Worm (Caenorhabditis elegans) whole organism, late embryonic: ENCODE measurements around the gene ugt-41.

Source experiments
- C08G9.2 ChIP-seq: sonication (generic microtip); optimal IDR thresholded peaks from 2 replicates; lab custom pipeline; 2016; ENCODE audit warnings: mild to moderate bottlenecking, missing genetic modification characterization, moderate library complexity, missing compliant biosample characterization
- C38D4.7 ChIP-seq: fragments of 200-800 bp; sonication (Bioruptor generic); optimal IDR thresholded peaks from 2 replicates; lab custom pipeline; 2018; ENCODE audit warnings: mild to moderate bottlenecking, missing genetic modification characterization, moderate library complexity, missing compliant biosample characterization
- K09A11.1 ChIP-seq: sonication (generic microtip); optimal IDR thresholded peaks from 2 replicates; lab custom pipeline; 2017; ENCODE audit warnings: antibody characterized with exemption, mild to moderate bottlenecking, missing genetic modification characterization, missing compliant biosample characterization; ENCODE audit not compliant: insufficient read depth
- Y22D7AL.16 ChIP-seq: sonication (generic microtip); optimal IDR thresholded peaks from 2 replicates; lab custom pipeline; 2016; ENCODE audit warnings: missing genetic modification characterization, missing compliant biosample characterization
- ahr-1 ChIP-seq: sonication (generic microtip); optimal IDR thresholded peaks from 2 replicates; lab custom pipeline; 2016; ENCODE audit warnings: missing genetic modification characterization, missing compliant biosample characterization
- ceh-14 ChIP-seq: sonication (generic microtip); optimal IDR thresholded peaks from 2 replicates; lab custom pipeline; 2016; ENCODE audit warnings: missing genotype, missing genetic modification characterization, missing compliant biosample characterization
- ceh-18 ChIP-seq: sonication (generic microtip); optimal IDR thresholded peaks from 2 replicates; lab custom pipeline; 2016; ENCODE audit warnings: missing genetic modification characterization, missing compliant biosample characterization
- ceh-19 ChIP-seq: fragments of 200-800 bp; sonication (Bioruptor generic); optimal IDR thresholded peaks from 2 replicates; lab custom pipeline; 2018; ENCODE audit warnings: mild to moderate bottlenecking, missing genetic modification characterization, missing compliant biosample characterization
- ceh-22 ChIP-seq: sonication (generic microtip); optimal IDR thresholded peaks from 2 replicates; lab custom pipeline; 2017; ENCODE audit warnings: missing biosample characterization, missing genetic modification characterization
- ceh-30 ChIP-seq: fragments of 150-350 bp; optimal IDR thresholded peaks from 2 replicates; lab custom pipeline; 2014; ENCODE audit warnings: missing biosample characterization, missing genetic modification characterization
- ceh-31 ChIP-seq: sonication (generic microtip); optimal IDR thresholded peaks from 2 replicates; lab custom pipeline; 2016; ENCODE audit warnings: missing genetic modification characterization, missing compliant biosample characterization
- ceh-45 ChIP-seq: fragments of 200-800 bp; sonication (Bioruptor generic); IDR thresholded peaks from 2 replicates; pipeline ENCODE4 v1.3.6; 2022; ENCODE audit warnings: missing genetic modification reagents, missing genetic modification characterization, missing compliant biosample characterization
- ceh-48 ChIP-seq: sonication (generic microtip); optimal IDR thresholded peaks from 2 replicates; lab custom pipeline; 2016; ENCODE audit warnings: missing genetic modification characterization, inconsistent platforms, missing compliant biosample characterization
- ceh-9 ChIP-seq: sonication (generic microtip); optimal IDR thresholded peaks from 2 replicates; lab custom pipeline; 2016; ENCODE audit warnings: mild to moderate bottlenecking, missing genetic modification characterization, inconsistent platforms, missing compliant biosample characterization
- dmd-4 ChIP-seq: sonication (generic microtip); optimal IDR thresholded peaks from 2 replicates; lab custom pipeline; 2016; ENCODE audit warnings: borderline replicate concordance, missing genetic modification characterization, missing compliant biosample characterization
- dve-1 ChIP-seq: sonication (generic microtip); optimal IDR thresholded peaks from 2 replicates; lab custom pipeline; 2017; ENCODE audit warnings: antibody characterized with exemption, mild to moderate bottlenecking, missing genetic modification characterization, missing compliant biosample characterization
- elt-4 ChIP-seq: sonication (generic microtip); optimal IDR thresholded peaks from 2 replicates; lab custom pipeline; 2016; ENCODE audit warnings: missing genetic modification characterization, missing compliant biosample characterization
- eyg-1 ChIP-seq: sonication (generic microtip); optimal IDR thresholded peaks from 2 replicates; lab custom pipeline; 2016; ENCODE audit warnings: missing genotype, missing genetic modification characterization, missing compliant biosample characterization
- fax-1 ChIP-seq: sonication (generic microtip); optimal IDR thresholded peaks from 2 replicates; lab custom pipeline; 2016; ENCODE audit warnings: missing genotype, missing genetic modification characterization, missing compliant biosample characterization
- fkh-6 ChIP-seq: sonication (generic microtip); optimal IDR thresholded peaks from 2 replicates; lab custom pipeline; 2016; ENCODE audit warnings: missing genetic modification characterization, missing compliant biosample characterization
- gmeb-2 ChIP-seq: sonication (generic microtip); optimal IDR thresholded peaks from 2 replicates; lab custom pipeline; 2016; ENCODE audit warnings: missing genetic modification characterization, inconsistent platforms, missing compliant biosample characterization
- hlh-13 ChIP-seq: fragments of 200-800 bp; sonication (Bioruptor generic); optimal IDR thresholded peaks from 2 replicates; lab custom pipeline; 2018; ENCODE audit warnings: mild to moderate bottlenecking, missing genetic modification characterization, missing compliant biosample characterization
- hlh-15 ChIP-seq: sonication (generic microtip); optimal IDR thresholded peaks from 2 replicates; lab custom pipeline; 2016; ENCODE audit warnings: missing genetic modification characterization, missing compliant biosample characterization
- hlh-30 ChIP-seq: sonication (generic microtip); optimal IDR thresholded peaks from 2 replicates; lab custom pipeline; 2017; ENCODE audit warnings: antibody characterized with exemption, missing genetic modification characterization, missing compliant biosample characterization; ENCODE audit not compliant: insufficient read depth
- hlh-8 ChIP-seq: sonication (generic microtip); optimal IDR thresholded peaks from 2 replicates; lab custom pipeline; 2016; ENCODE audit warnings: missing genotype, missing genetic modification characterization, missing compliant biosample characterization
- lim-6 ChIP-seq: sonication (generic microtip); optimal IDR thresholded peaks from 2 replicates; lab custom pipeline; 2016; ENCODE audit warnings: missing genetic modification characterization, missing compliant biosample characterization
- lin-11 ChIP-seq: fragments of 200-800 bp; sonication (Bioruptor generic); optimal IDR thresholded peaks from 2 replicates; lab custom pipeline; 2018; ENCODE audit warnings: mild to moderate bottlenecking, missing genetic modification characterization, missing compliant biosample characterization
- nhr-232 ChIP-seq: sonication (generic microtip); optimal IDR thresholded peaks from 2 replicates; lab custom pipeline; 2016; ENCODE audit warnings: missing genetic modification characterization, missing compliant biosample characterization
- pag-3 ChIP-seq: sonication (generic microtip); optimal IDR thresholded peaks from 2 replicates; lab custom pipeline; 2016; ENCODE audit warnings: missing compliant biosample characterization, missing genetic modification characterization, borderline replicate concordance
- pat-9 ChIP-seq: fragments of 200-800 bp; sonication (Bioruptor generic); optimal IDR thresholded peaks from 2 replicates; lab custom pipeline; 2018; ENCODE audit warnings: mild to moderate bottlenecking, missing genetic modification characterization, moderate library complexity, missing compliant biosample characterization
- pha-2 ChIP-seq: sonication (generic microtip); optimal IDR thresholded peaks from 2 replicates; lab custom pipeline; 2017; ENCODE audit warnings: mild to moderate bottlenecking, missing genetic modification characterization, missing compliant biosample characterization
- pha-4 ChIP-seq: fragments of 150-350 bp; optimal IDR thresholded peaks from 2 replicates; lab custom pipeline; 2018; ENCODE audit warnings: missing biosample characterization, missing genetic modification reagents, missing genetic modification characterization
- pros-1 ChIP-seq: fragments of 150-350 bp; optimal IDR thresholded peaks from 2 replicates; lab custom pipeline; 2014; ENCODE audit warnings: missing biosample characterization, missing genetic modification reagents, missing genetic modification characterization
- ref-2 ChIP-seq: sonication (generic microtip); optimal IDR thresholded peaks from 2 replicates; lab custom pipeline; 2016; ENCODE audit warnings: missing genetic modification characterization, missing compliant biosample characterization
- rnt-1 ChIP-seq: sonication (generic microtip); optimal IDR thresholded peaks from 2 replicates; lab custom pipeline; 2016; ENCODE audit warnings: missing genetic modification characterization, missing compliant biosample characterization
- tbx-2 ChIP-seq: sonication (generic microtip); optimal IDR thresholded peaks from 2 replicates; lab custom pipeline; 2016; ENCODE audit warnings: missing genetic modification characterization, missing compliant biosample characterization
- tbx-7 ChIP-seq: sonication (generic microtip); optimal IDR thresholded peaks from 2 replicates; lab custom pipeline; 2016; ENCODE audit warnings: missing genotype, missing genetic modification characterization, missing compliant biosample characterization
- ttx-3 ChIP-seq: sonication (generic microtip); optimal IDR thresholded peaks from 2 replicates; lab custom pipeline; 2016; ENCODE audit warnings: missing genetic modification reagents, missing genetic modification characterization, missing compliant biosample characterization
- unc-86 ChIP-seq: sonication (generic microtip); optimal IDR thresholded peaks from 2 replicates; lab custom pipeline; 2016; ENCODE audit warnings: missing genetic modification characterization, missing compliant biosample characterization
- zip-5 ChIP-seq: sonication (generic microtip); optimal IDR thresholded peaks from 2 replicates; lab custom pipeline; 2016; ENCODE audit warnings: missing genetic modification characterization, missing compliant biosample characterization

The ugt-41 gene

ce11 chrV:7136859-7137258, 26.5 kb downstream of the ugt-41 start:
- TF ChIP-seq rnt-1 (tag; lab: Kevin White, UChicago) (no peak), hlh-13 (GFP tag; lab: Kevin White, UChicago) (no peak), ceh-22 (no peak), Y22D7AL.16 (tag; lab: Kevin White, UChicago) (no peak), elt-4 (no peak), K09A11.1 (tag; lab: Kevin White, UChicago) (no peak), ceh-30 (tag; lab: Kevin White, UChicago) (no peak), dmd-4 (tag; lab: Kevin White, UChicago) (no peak), ceh-45 (GFP tag; lab: Robert Waterston, UW) (no peak), C08G9.2 (tag; lab: Kevin White, UChicago) (no peak), ceh-19 (GFP tag; lab: Kevin White, UChicago) (no peak), tbx-7 (tag; lab: Kevin White, UChicago) (no peak), ttx-3 (tag; lab: Kevin White, UChicago) (no peak), nhr-232 (tag; lab: Kevin White, UChicago) (no peak)
- TF ChIP-seq, all 69 proteins: peak for 0

ce11 chrV:7133963-7134362, 29.4 kb downstream of the ugt-41 start, which contains the start of gene F10D2.16:
Gene F10D2.16, plus strand, starts transcription at chrV:7134263.
- TF ChIP-seq ceh-14 (tag; lab: Kevin White, UChicago) (no peak), ceh-30 (tag; lab: Kevin White, UChicago) (no peak), pat-9 (tag; lab: Kevin White, UChicago) (no peak), ceh-31 (tag; lab: Kevin White, UChicago) (no peak), dve-1 (no peak), lim-6 (tag; lab: Kevin White, UChicago) (no peak), lin-11 (tag; lab: Kevin White, UChicago) (no peak), ttx-3 (tag; lab: Kevin White, UChicago) (no peak), rnt-1 (tag; lab: Kevin White, UChicago) (no peak), ceh-19 (GFP tag; lab: Kevin White, UChicago) (no peak), pros-1 (tag; lab: Kevin White, UChicago) (no peak)

ce11 chrV:7132248-7132647, 31.1 kb downstream of the ugt-41 start, which contains the start of gene sre-10:
Gene sre-10, plus strand, starts transcription at chrV:7132548.
- no peak for TF ChIP-seq ahr-1 (tag; lab: Kevin White, UChicago)
- TF ChIP-seq unc-86 (tag; lab: Kevin White, UChicago) = no peak
- TF ChIP-seq pag-3 (tag; lab: Kevin White, UChicago) = no peak
- no peak for TF ChIP-seq hlh-8 (tag; lab: Kevin White, UChicago)
- no peak for TF ChIP-seq K09A11.1 (tag; lab: Kevin White, UChicago)
- TF ChIP-seq fax-1 = no peak
- no peak for TF ChIP-seq gmeb-2 (tag; lab: Kevin White, UChicago)
- TF ChIP-seq lim-6 (tag; lab: Kevin White, UChicago) = no peak
- no peak for TF ChIP-seq hlh-30 (tag; lab: Kevin White, UChicago)
- TF ChIP-seq rnt-1 (tag; lab: Kevin White, UChicago) = no peak
- TF ChIP-seq C38D4.7 (GFP tag; lab: Kevin White, UChicago) = no peak
- TF ChIP-seq ceh-9 = no peak
- no peak for TF ChIP-seq pha-2 (tag; lab: Kevin White, UChicago)
- TF ChIP-seq fkh-6 = no peak
- TF ChIP-seq pha-4 (tag; lab: Kevin White, UChicago) = no peak
- no peak for TF ChIP-seq dmd-4 (tag; lab: Kevin White, UChicago)
- no peak for TF ChIP-seq hlh-15 (tag; lab: Kevin White, UChicago)
- no peak for TF ChIP-seq ref-2 (tag; lab: Kevin White, UChicago)
- no peak for TF ChIP-seq zip-5 (tag; lab: Kevin White, UChicago)

ce11 chrV:7130974-7131373, 32.4 kb downstream of the ugt-41 start, which contains the start of gene srx-36:
Gene srx-36, minus strand, starts transcription at chrV:7131074.
- TF ChIP-seq pha-2 (tag; lab: Kevin White, UChicago) (no peak), fax-1 (no peak), ceh-18 (tag; lab: Kevin White, UChicago) (no peak), ceh-48 (tag; lab: Kevin White, UChicago) (no peak), C08G9.2 (tag; lab: Kevin White, UChicago) (no peak), elt-4 (no peak), ceh-14 (tag; lab: Kevin White, UChicago) (no peak), eyg-1 (tag; lab: Kevin White, UChicago) (no peak), lim-6 (tag; lab: Kevin White, UChicago) (no peak), tbx-2 (tag; lab: Kevin White, UChicago) (no peak)
